Fruit fly (Drosophila melanogaster): ENCODE data around the gene gzl.

Gene gzl

DNA sequence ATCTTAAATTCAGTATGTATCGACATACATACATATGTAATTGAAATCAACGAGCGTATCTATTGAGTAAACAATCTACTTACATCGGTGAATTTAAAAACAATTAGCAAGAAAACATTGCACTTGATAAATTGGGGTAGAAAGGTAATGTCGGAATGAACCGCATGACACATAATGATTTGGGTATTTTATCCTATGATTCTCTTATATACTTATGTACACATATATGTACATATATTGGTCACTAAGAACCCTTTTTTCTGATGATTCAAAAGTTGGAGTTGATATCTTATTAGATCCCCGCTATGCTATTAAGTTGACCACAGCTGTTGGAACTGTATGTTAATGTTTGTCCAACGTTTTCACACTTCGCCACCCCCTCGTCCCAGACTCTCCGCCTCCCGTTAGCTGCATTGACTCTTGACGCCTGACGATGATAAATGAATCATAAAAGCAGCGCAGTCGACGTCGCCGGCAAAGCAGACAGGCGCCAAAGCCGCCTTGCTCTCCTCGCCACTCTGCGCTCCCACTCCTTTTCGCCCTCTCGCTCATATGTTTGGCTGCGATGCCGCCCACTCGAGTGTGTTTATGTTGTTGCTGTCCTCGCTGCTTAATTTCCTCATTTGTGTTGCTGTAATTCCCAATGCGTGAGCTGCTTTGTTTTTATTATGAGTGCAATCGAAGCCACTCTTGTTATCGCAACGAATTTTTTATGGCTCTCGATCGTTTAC is 29.7 kb upstream of the gzl start (continued):
- TF ChIP-seq phol (tag; optimal IDR thresholded peaks at IDR 0.05) (peak; percentile 65), z (GFP tag; IDR thresholded peaks at IDR 0.05) (peak; percentile 95), MTF-1 (GFP tag; optimal IDR thresholded peaks at IDR 0.05; ENCODE audit: borderline replicate concordance) (no peak), Oli (tag; optimal IDR thresholded peaks at IDR 0.05) (peak; percentile 69), gem (tag; optimal IDR thresholded peaks at IDR 0.05) (peak; percentile 63), CG10979 (tag; optimal IDR thresholded peaks at IDR 0.05) (peak; percentile 38), Rx (GFP tag; IDR thresholded peaks at IDR 0.05) (no peak), corto (GFP tag; optimal IDR thresholded peaks at IDR 0.05) (no peak), CG11504 (tag; optimal IDR thresholded peaks at IDR 0.05) (peak; percentile 72), CoRest (tag; optimal IDR thresholded peaks at IDR 0.05) (peak; percentile 44), CG9727 (GFP tag; optimal IDR thresholded peaks at IDR 0.05) (peak; percentile 7), CG3281 (GFP tag; optimal IDR thresholded peaks at IDR 0.05) (peak; percentile 28), Sox100B (GFP tag; optimal IDR thresholded peaks at IDR 0.05) (peak; percentile 58), usp (GFP tag; optimal IDR thresholded peaks at IDR 0.05) (no peak), CG12104 (GFP tag; optimal IDR thresholded peaks at IDR 0.05) (peak; percentile 13), CG17186 (GFP tag; optimal IDR thresholded peaks at IDR 0.05) (no peak), CG2875 (GFP tag; optimal IDR thresholded peaks at IDR 0.05) (peak; percentile 26), CG17829 (tag; optimal IDR thresholded peaks at IDR 0.05) (peak; percentile 29), unpg (GFP tag; optimal IDR thresholded peaks at IDR 0.05) (peak; percentile 9), CG8281 (tag; optimal IDR thresholded peaks at IDR 0.05) (peak; percentile 25), E2f2 (GFP tag; IDR thresholded peaks at IDR 0.05) (no peak), vvl (GFP tag; IDR thresholded peaks at IDR 0.05) (0 out of 2 replicates have a peak, but pooled peaks have one; percentile 9), CG12071 (GFP tag; optimal IDR thresholded peaks at IDR 0.05) (peak; percentile 8), GATAe (GFP tag; conservative IDR thresholded peaks at IDR 0.05) (no peak), hb (GFP tag; IDR thresholded peaks at IDR 0.05; ENCODE audit: partially characterized antibody) (no peak), CG6791 (GFP tag; IDR thresholded peaks at IDR 0.05; ENCODE audit: partially characterized antibody) (no peak), CG6254 (GFP tag; optimal IDR thresholded peaks at IDR 0.05) (no peak), Hsf (GFP tag; optimal IDR thresholded peaks at IDR 0.05) (peak; percentile 4), Hr78 (GFP tag; optimal IDR thresholded peaks at IDR 0.05) (peak in 1 of 2 experiments; percentile 29), Ssrp (tag; optimal IDR thresholded peaks at IDR 0.05) (peak; percentile 33), ind (GFP tag; optimal IDR thresholded peaks at IDR 0.05) (peak; percentile 2), CG11723 (GFP tag; optimal IDR thresholded peaks at IDR 0.05) (peak; percentile 26), Gug (GFP tag; IDR thresholded peaks at IDR 0.05) (no peak), grau (tag; optimal IDR thresholded peaks at IDR 0.05) (peak; percentile 46), CG8388 (GFP tag; optimal IDR thresholded peaks at IDR 0.05) (peak; percentile 5), CG6654 (GFP tag; optimal IDR thresholded peaks at IDR 0.05) (peak; percentile 41), nau (GFP tag; optimal IDR thresholded peaks at IDR 0.05) (peak; percentile 33), CG7556 (GFP tag; optimal IDR thresholded peaks at IDR 0.05) (peak; percentile 21), CG31441 (GFP tag; IDR thresholded peaks at IDR 0.05) (peak; percentile 29; the same call in 1 of the 2 replicates), Sox102F (GFP tag; optimal IDR thresholded peaks at IDR 0.05) (peak; percentile 54), Fer3 (tag; optimal IDR thresholded peaks at IDR 0.05) (peak; percentile 4), CG11695 (GFP tag; IDR thresholded peaks at IDR 0.05) (0 out of 3 replicates have a peak, but pooled peaks have one; percentile 19), CG10209 (GFP tag; optimal IDR thresholded peaks at IDR 0.05) (peak; percentile 40), CG18262 (tag; optimal IDR thresholded peaks at IDR 0.05) (peak; percentile 59), CG2678 (tag; optimal IDR thresholded peaks at IDR 0.05) (peak; percentile 65), NC2α (GFP tag; optimal IDR thresholded peaks at IDR 0.05) (no peak), CG1233 (GFP tag; optimal IDR thresholded peaks at IDR 0.05) (peak; percentile 29)
